Fruit fly (Drosophila melanogaster) whole organism: ENCODE data around the gene CG11951.
A peak's percentile ranks its signal among the peaks of the same experiment; 100 is the strongest.

Experiments
- CG8478 ChIP-seq: fragments of >200 bp; optimal IDR thresholded peaks from 2 replicates; lab custom pipeline; 2018; ENCODE audit warnings: inconsistent platforms
- Dll ChIP-seq: fragments of >200 bp; optimal IDR thresholded peaks from 2 replicates; lab custom pipeline; 2017
- EcR ChIP-seq, 2 experiments: fragments of >200 bp; optimal IDR thresholded peaks; 2 replicates each; lab custom pipeline; 2017; ENCODE audit warnings: missing biosample characterization in 2 of 2, missing genetic modification characterization in 2 of 2, missing genetic modification reagents in 2 of 2
- pan ChIP-seq: fragments of >200 bp; optimal IDR thresholded peaks from 2 replicates; lab custom pipeline; 2017
- psq ChIP-seq: fragments of >200 bp; optimal IDR thresholded peaks from 2 replicates; lab custom pipeline; 2017
- usp ChIP-seq: fragments of >200 bp; optimal IDR thresholded peaks from 2 replicates; lab custom pipeline; 2017; ENCODE audit warnings: missing biosample characterization, missing genetic modification characterization, mixed read lengths

The CG11951 gene

DNA sequence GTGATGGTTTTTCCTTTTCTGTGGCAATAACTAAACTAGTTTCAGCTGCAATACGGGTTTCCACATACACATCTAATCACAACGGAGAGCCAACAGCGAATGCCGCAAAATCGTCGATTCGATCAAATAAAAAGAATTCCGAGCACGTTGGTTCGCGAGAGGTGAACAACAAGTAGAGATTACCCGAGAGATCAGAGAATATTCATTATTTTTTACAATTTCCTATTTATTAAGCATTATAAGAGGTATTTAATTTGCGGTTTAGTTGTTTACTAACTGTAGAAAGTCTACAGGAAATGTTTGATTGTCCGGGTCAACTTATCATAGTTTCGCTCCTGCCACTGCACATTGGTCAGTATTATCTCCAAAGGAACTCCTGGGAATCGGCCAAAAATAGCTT, at the start of gene CG11951:
Gene CG11951 (minus strand): TSS at position 101 of the 400 bp plus-strand sequence.
- TF ChIP-seq EcR (GFP tag; optimal IDR thresholded peaks at IDR 0.05; lab: Kevin White, UChicago) (no peak), CG8478 (lab: Kevin White, UChicago) (no peak), psq (no peak), pan (lab: Kevin White, UChicago) (no peak), Dll (lab: Kevin White, UChicago) (no peak), usp (GFP tag; lab: Kevin White, UChicago) (no peak)

- TF ChIP-seq usp (GFP tag; lab: Kevin White, UChicago) (no peak), psq (no peak), Dll (lab: Kevin White, UChicago) (no peak), pan (lab: Kevin White, UChicago) (no peak)
These were observed 48.9 kb upstream of the CG11951 start for dm6 chr3R:29287320-29287957.

DNA sequence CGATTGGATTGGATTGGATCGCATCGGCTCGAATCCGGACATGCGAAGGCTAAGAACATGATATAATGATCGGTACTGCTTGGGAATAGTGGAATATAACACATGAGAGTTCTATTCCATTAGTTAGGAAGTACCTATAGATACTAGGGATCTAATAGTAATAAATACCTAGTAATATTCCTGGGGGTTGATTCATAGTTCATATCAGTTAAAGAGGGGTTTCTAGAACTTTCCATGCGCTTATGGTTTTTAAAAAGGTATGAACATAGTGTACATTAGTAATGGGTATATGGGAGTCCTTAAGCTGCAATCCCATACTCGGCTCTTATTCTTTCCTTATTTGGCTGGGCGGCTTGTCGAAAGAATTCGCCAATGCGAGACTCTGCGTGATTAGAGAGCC, 45.8 kb upstream of the CG11951 start:
- TF ChIP-seq CG8478 (lab: Kevin White, UChicago), result no peak
- no peak for TF ChIP-seq Dll (lab: Kevin White, UChicago)
- TF ChIP-seq pan (lab: Kevin White, UChicago), result peak; percentile 66
- no peak for TF ChIP-seq usp (GFP tag; lab: Kevin White, UChicago)

DNA sequence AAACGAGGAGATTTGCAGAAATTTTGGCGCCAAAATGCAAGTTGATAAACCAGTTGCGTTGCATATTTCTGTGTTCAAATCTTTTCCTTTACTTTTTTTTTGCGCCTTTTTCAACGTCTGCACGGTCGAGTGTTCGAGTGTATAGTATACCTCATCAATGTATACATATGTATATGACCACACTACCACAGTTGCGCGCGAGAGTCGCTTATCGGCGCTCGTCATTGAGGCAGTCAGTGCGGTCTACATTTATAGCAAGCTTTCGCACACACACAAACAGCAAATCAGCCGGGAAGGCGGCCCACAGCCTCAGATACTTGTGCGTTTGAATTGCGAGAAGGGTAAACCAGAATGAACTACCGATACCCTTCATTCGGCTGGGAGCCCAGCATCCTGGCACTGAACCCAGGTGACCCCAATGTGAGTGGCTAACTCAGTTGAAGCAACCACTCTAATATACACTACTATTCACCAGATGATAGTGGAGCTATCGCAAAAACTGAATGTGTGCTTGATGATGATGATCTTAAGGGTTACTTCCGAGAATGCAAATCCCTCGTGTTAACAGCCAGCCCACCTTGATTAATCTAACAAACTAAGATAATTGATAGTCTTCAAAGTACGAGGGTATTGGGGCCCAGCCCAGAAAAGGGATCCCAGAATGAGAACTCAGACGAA, 44.6 kb upstream of the CG11951 start:
- peak in 1 of 2 experiments; percentile 45 for TF ChIP-seq EcR (GFP tag; optimal IDR thresholded peaks at IDR 0.05; lab: Kevin White, UChicago)
- TF ChIP-seq psq, result no peak
- TF ChIP-seq CG8478 (lab: Kevin White, UChicago), result no peak
- no peak for TF ChIP-seq pan (lab: Kevin White, UChicago)
- TF ChIP-seq Dll (lab: Kevin White, UChicago), result no peak
- no peak for TF ChIP-seq usp (GFP tag; lab: Kevin White, UChicago)

- TF ChIP-seq pan (lab: Kevin White, UChicago) (no peak), Dll (lab: Kevin White, UChicago) (no peak), EcR (GFP tag; optimal IDR thresholded peaks at IDR 0.05; lab: Kevin White, UChicago) (peak in 1 of 2 experiments; percentile 94), usp (GFP tag; lab: Kevin White, UChicago) (no peak), CG8478 (lab: Kevin White, UChicago) (no peak), psq (no peak)
These were observed 42.4 kb upstream of the CG11951 start for dm6 chr3R:29280633-29281572.

DNA sequence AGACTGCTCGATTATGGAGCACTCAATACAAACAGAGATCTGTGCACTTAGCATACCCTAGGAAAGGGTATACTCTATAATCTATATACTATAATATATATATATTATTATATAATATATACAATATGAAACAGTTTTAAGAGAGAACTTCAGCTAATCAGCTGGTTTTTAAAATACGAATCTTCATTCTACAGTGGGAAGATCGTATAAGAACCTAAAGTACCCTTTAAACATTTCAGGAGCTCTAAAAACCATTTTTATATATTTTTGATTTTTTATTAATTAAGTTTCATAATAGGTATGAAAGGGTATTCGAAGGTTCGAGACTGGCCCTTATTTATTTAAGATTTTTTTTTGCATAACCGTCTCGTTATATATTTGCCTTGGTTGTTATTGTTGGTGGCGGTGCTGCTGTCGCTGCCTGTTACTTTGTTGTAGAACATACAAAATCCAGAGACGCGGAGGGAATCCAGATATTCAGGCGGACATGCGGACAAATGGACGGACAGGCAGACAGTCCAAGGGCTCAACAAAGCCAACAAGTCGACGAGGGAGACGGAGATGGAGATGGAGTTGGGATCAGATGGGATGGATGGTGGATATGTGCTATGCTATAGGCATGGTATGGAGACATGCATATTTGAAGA, 41.2 kb upstream of the CG11951 start:
- TF ChIP-seq pan (lab: Kevin White, UChicago) (peak; percentile 49), EcR (GFP tag; optimal IDR thresholded peaks at IDR 0.05; lab: Kevin White, UChicago) (no peak)

dm6 chr3R:29277748-29278147, 39.2 kb upstream of the CG11951 start:
- TF ChIP-seq usp (GFP tag; lab: Kevin White, UChicago) (no peak), EcR (GFP tag; optimal IDR thresholded peaks at IDR 0.05; lab: Kevin White, UChicago) (no peak), pan (lab: Kevin White, UChicago) (no peak), psq (no peak), Dll (lab: Kevin White, UChicago) (no peak)

- TF ChIP-seq psq, result no peak
- TF ChIP-seq EcR (GFP tag; optimal IDR thresholded peaks at IDR 0.05; lab: Kevin White, UChicago), result no peak
- no peak for TF ChIP-seq Dll (lab: Kevin White, UChicago)
- TF ChIP-seq pan (lab: Kevin White, UChicago), result no peak
- no peak for TF ChIP-seq usp (GFP tag; lab: Kevin White, UChicago)
- TF ChIP-seq CG8478 (lab: Kevin White, UChicago), result no peak
These were observed 38.5 kb upstream of the CG11951 start for dm6 chr3R:29277009-29277408.

DNA sequence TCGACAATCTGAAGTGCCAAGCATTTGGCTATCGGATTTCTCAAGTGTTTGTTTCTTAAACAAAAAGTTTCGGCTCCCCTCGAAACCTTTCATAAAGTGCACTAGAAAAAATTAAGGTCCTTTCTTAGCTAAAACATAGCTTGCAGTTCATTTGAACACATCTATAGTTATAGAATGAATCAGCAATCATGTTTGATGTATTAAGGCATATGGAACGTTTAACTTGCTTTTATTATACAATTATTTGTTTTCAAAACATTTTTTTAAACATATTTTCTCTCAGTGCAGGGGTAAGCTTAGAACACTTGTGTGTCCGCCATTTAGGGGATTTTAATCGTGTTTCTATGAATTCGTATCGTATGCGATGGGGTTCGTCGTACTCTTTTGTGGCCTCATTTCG, 36.1 kb upstream of the CG11951 start:
- no peak for TF ChIP-seq Dll (lab: Kevin White, UChicago)

DNA sequence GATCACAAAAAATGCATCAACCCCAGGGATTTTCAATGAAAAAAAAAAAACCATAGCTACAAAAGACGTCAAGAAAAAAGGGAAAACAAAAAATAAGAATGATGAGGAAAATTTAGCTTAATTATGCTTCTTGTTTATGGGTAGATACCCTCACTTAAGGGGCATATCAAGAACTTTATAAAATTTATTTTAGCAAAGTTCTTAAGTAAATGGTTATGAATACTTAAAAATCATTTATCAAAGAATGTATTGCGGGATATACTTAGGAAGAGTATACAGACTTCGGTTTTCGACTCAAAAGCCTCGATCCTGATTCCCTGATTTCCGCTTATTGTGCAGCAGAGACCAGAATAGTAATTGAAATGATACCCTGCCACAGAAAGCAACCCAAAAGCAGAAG, 34.5 kb upstream of the CG11951 start:
- TF ChIP-seq CG8478 (lab: Kevin White, UChicago) (no peak), pan (lab: Kevin White, UChicago) (no peak), psq (no peak), Dll (lab: Kevin White, UChicago) (no peak), EcR (GFP tag; optimal IDR thresholded peaks at IDR 0.05; lab: Kevin White, UChicago) (no peak), usp (GFP tag; lab: Kevin White, UChicago) (no peak)

- TF ChIP-seq pan (lab: Kevin White, UChicago) (no peak), EcR (GFP tag; optimal IDR thresholded peaks at IDR 0.05; lab: Kevin White, UChicago) (no peak), usp (GFP tag; lab: Kevin White, UChicago) (no peak), Dll (lab: Kevin White, UChicago) (no peak), CG8478 (lab: Kevin White, UChicago) (no peak), psq (no peak)
These were observed 30.7 kb upstream of the CG11951 start for dm6 chr3R:29269204-29269603.
